Fruit fly (Drosophila melanogaster) whole organism, embryonic: ENCODE measurements around the gene CG18586.
A peak's percentile ranks its signal among the peaks of the same experiment; 100 is the strongest.

Experiments
- Ada2b ChIP-seq: fragments of 200-800 bp; sonication (Bioruptor generic); IDR thresholded peaks from 2 replicates; pipeline ENCODE4 v1.3.6; 2022; ENCODE audit warnings: missing biosample characterization, missing genetic modification characterization
- CG11085 ChIP-seq: fragments of 200-800 bp; sonication (Bioruptor generic); IDR thresholded peaks from 2 replicates; pipeline ENCODE4 v1.3.6; 2022; ENCODE audit warnings: missing biosample characterization, missing genetic modification characterization
- CG11456 ChIP-seq: fragments of 200-800 bp; sonication (Bioruptor generic); IDR thresholded peaks from 3 replicates; pipeline ENCODE4 v1.3.6; 2022; ENCODE audit warnings: missing biosample characterization, missing genetic modification characterization
- CG12299 ChIP-seq: fragments of 200-800 bp; sonication (Bioruptor generic); optimal IDR thresholded peaks from 2 replicates; lab custom pipeline; 2018; ENCODE audit warnings: missing biosample characterization, mild to moderate bottlenecking, missing genetic modification characterization
- CG1233 ChIP-seq: fragments of 200-800 bp; sonication (Bioruptor generic); optimal IDR thresholded peaks from 4 replicates; lab custom pipeline; 2018; ENCODE audit warnings: missing biosample characterization, mild to moderate bottlenecking, missing genetic modification characterization
- CG12769 ChIP-seq: fragments of 200-800 bp; sonication (Bioruptor generic); optimal IDR thresholded peaks from 2 replicates; lab custom pipeline; 2019; ENCODE audit warnings: missing biosample characterization, mild to moderate bottlenecking, missing genetic modification characterization, moderate library complexity
- CG14667 ChIP-seq: fragments of 200-800 bp; sonication (Bioruptor generic); IDR thresholded peaks from 2 replicates; pipeline ENCODE4 v1.3.6; 2022; ENCODE audit warnings: missing biosample characterization, missing genetic modification characterization
- CG18619 ChIP-seq: fragments of 200-800 bp; sonication (Bioruptor generic); optimal IDR thresholded peaks from 3 replicates; lab custom pipeline; 2017; ENCODE audit warnings: missing biosample characterization, mild to moderate bottlenecking, missing genetic modification characterization
- CG18764 ChIP-seq: fragments of 200-800 bp; sonication (Bioruptor generic); optimal IDR thresholded peaks from 3 replicates; lab custom pipeline; 2016; ENCODE audit warnings: missing biosample characterization, missing genetic modification characterization
- CG2712 ChIP-seq: fragments of 200-800 bp; optimal IDR thresholded peaks from 3 replicates; lab custom pipeline; 2019; ENCODE audit warnings: missing biosample characterization, mild to moderate bottlenecking, missing genetic modification characterization, moderate library complexity
- CG31365 ChIP-seq: fragments of 200-800 bp; sonication (Bioruptor generic); optimal IDR thresholded peaks from 2 replicates; lab custom pipeline; 2018; ENCODE audit warnings: missing biosample characterization, mild to moderate bottlenecking, missing genetic modification characterization
- CG32767 ChIP-seq: fragments of 200-800 bp; sonication (Bioruptor generic); IDR thresholded peaks from 2 replicates; pipeline ENCODE4 v1.3.6; 2022; ENCODE audit warnings: missing biosample characterization, missing genetic modification characterization
- CG42726 ChIP-seq: fragments of 200-800 bp; sonication (Bioruptor generic); IDR thresholded peaks from 2 replicates; pipeline ENCODE4 v1.3.6; 2022; ENCODE audit warnings: missing biosample characterization, missing genetic modification characterization; ENCODE audit not compliant: partially characterized antibody
- CG4707 ChIP-seq: fragments of 200-800 bp; sonication (Bioruptor generic); optimal IDR thresholded peaks from 2 replicates; lab custom pipeline; 2018; ENCODE audit warnings: missing biosample characterization, mild to moderate bottlenecking, missing genetic modification characterization, moderate library complexity
- CG6175 ChIP-seq: fragments of 200-800 bp; sonication (Bioruptor generic); IDR thresholded peaks from 3 replicates; pipeline ENCODE4 v1.3.6; 2022; ENCODE audit warnings: missing biosample characterization, missing genetic modification characterization
- CG6254 ChIP-seq: fragments of 200-800 bp; sonication (Bioruptor generic); optimal IDR thresholded peaks from 3 replicates; lab custom pipeline; 2017; ENCODE audit warnings: mild to moderate bottlenecking, missing biosample characterization, missing genetic modification reagents, missing genetic modification characterization
- CG6683 ChIP-seq: fragments of 200-800 bp; sonication (Bioruptor generic); optimal IDR thresholded peaks from 2 replicates; lab custom pipeline; 2017; ENCODE audit warnings: missing biosample characterization, mild to moderate bottlenecking, missing genetic modification characterization, missing genetic modification reagents
- CG6791 ChIP-seq: fragments of 200-800 bp; sonication (Bioruptor generic); IDR thresholded peaks from 3 replicates; pipeline ENCODE4 v1.3.6; 2022; ENCODE audit warnings: missing biosample characterization, missing genetic modification characterization; ENCODE audit not compliant: partially characterized antibody
- CG7556 ChIP-seq: fragments of 200-800 bp; sonication (Bioruptor generic); optimal IDR thresholded peaks from 2 replicates; lab custom pipeline; 2017; ENCODE audit warnings: missing biosample characterization, mild to moderate bottlenecking, missing genetic modification characterization
- CG8290 ChIP-seq, 3 experiments: fragments of 200-800 bp; sonication (Bioruptor generic); optimal IDR thresholded peaks; 2 replicates each; lab custom pipeline; 2016 to 2019; ENCODE audit warnings: missing biosample characterization in 3 of 3, missing genetic modification characterization in 3 of 3, mild to moderate bottlenecking in 2 of 3, moderate library complexity in 1 of 3
- Camta ChIP-seq: fragments of 200-800 bp; sonication (Bioruptor generic); optimal IDR thresholded peaks from 2 replicates; lab custom pipeline; 2016; ENCODE audit warnings: missing biosample characterization, missing genetic modification characterization
- Chrac-16 ChIP-seq: fragments of 200-800 bp; sonication (Bioruptor generic); optimal IDR thresholded peaks from 3 replicates; lab custom pipeline; 2016; ENCODE audit warnings: missing biosample characterization, missing genetic modification characterization
- CkIIα-i1 ChIP-seq: fragments of 200-800 bp; sonication (Bioruptor generic); IDR thresholded peaks from 2 replicates; pipeline ENCODE4 v1.3.6; 2022; ENCODE audit warnings: missing biosample characterization, missing genetic modification characterization
- Dbx ChIP-seq: fragments of 200-800 bp; sonication (Bioruptor generic); IDR thresholded peaks from 3 replicates; pipeline ENCODE4 v1.3.6; 2022; ENCODE audit warnings: missing biosample characterization, missing genetic modification characterization
- Dek ChIP-seq: fragments of 200-800 bp; sonication (Bioruptor generic); optimal IDR thresholded peaks from 3 replicates; lab custom pipeline; 2019; ENCODE audit warnings: missing biosample characterization, mild to moderate bottlenecking, missing genetic modification characterization, moderate library complexity
- Dref ChIP-seq: fragments of 200-800 bp; sonication (Bioruptor generic); IDR thresholded peaks from 2 replicates; pipeline ENCODE4 v1.3.6; 2022; ENCODE audit warnings: missing biosample characterization, missing genetic modification characterization
- ERR ChIP-seq: fragments of 200-800 bp; sonication (Bioruptor generic); optimal IDR thresholded peaks from 2 replicates; lab custom pipeline; 2016; ENCODE audit warnings: missing biosample characterization, missing genetic modification characterization
- H15 ChIP-seq: fragments of 200-800 bp; sonication (Bioruptor generic); IDR thresholded peaks from 3 replicates; pipeline ENCODE4 v1.3.6; 2022; ENCODE audit warnings: missing biosample characterization, missing genetic modification characterization
- Kr ChIP-seq: fragments of 200-800 bp; sonication (Bioruptor generic); optimal IDR thresholded peaks from 2 replicates; lab custom pipeline; 2017; ENCODE audit warnings: missing biosample characterization, mild to moderate bottlenecking, missing genetic modification characterization
- Lhr ChIP-seq: fragments of 200-800 bp; sonication (Bioruptor generic); optimal IDR thresholded peaks from 3 replicates; lab custom pipeline; 2017; ENCODE audit warnings: mild to moderate bottlenecking, missing biosample characterization, missing genetic modification reagents, missing genetic modification characterization
- NC2α ChIP-seq: fragments of 200-800 bp; sonication (Bioruptor generic); optimal IDR thresholded peaks from 2 replicates; lab custom pipeline; 2016; ENCODE audit warnings: missing biosample characterization, missing genetic modification characterization
- PHDP ChIP-seq: fragments of 200-800 bp; sonication (Bioruptor generic); optimal IDR thresholded peaks from 3 replicates; lab custom pipeline; 2018; ENCODE audit warnings: missing biosample characterization, mild to moderate bottlenecking, missing genetic modification characterization, moderate library complexity
- Taf1 ChIP-seq: fragments of 200-800 bp; sonication (Bioruptor generic); IDR thresholded peaks from 2 replicates; pipeline ENCODE4 v1.3.6; 2022; ENCODE audit warnings: missing biosample characterization, missing genetic modification characterization
- ato ChIP-seq: fragments of 200-800 bp; sonication (Bioruptor generic); IDR thresholded peaks from 2 replicates; pipeline ENCODE4 v1.3.6; 2022; ENCODE audit warnings: missing biosample characterization, missing genetic modification characterization; ENCODE audit not compliant: partially characterized antibody
- cg ChIP-seq: fragments of 200-800 bp; sonication (Bioruptor generic); optimal IDR thresholded peaks from 3 replicates; lab custom pipeline; 2019; ENCODE audit warnings: missing biosample characterization, mild to moderate bottlenecking, missing genetic modification characterization, moderate library complexity
- crp ChIP-seq, 2 experiments: fragments of 200-800 bp; sonication (Bioruptor generic); optimal IDR thresholded peaks; 2 replicates in 1 of 2; 3 replicates in 1 of 2; lab custom pipeline; 2017; ENCODE audit warnings: missing biosample characterization in 2 of 2, missing genetic modification characterization in 2 of 2, mild to moderate bottlenecking in 1 of 2, moderate library complexity in 1 of 2
- esg ChIP-seq: fragments of 200-800 bp; sonication (Bioruptor generic); conservative IDR thresholded peaks from 2 replicates; pipeline ENCODE4 v1.3.6; 2022; ENCODE audit warnings: missing biosample characterization, missing genetic modification characterization
- fu2 ChIP-seq: fragments of 200-800 bp; sonication (Bioruptor generic); optimal IDR thresholded peaks from 2 replicates; lab custom pipeline; 2016; ENCODE audit warnings: missing biosample characterization, missing genetic modification characterization
- grn ChIP-seq: fragments of 200-800 bp; sonication (Bioruptor generic); optimal IDR thresholded peaks from 3 replicates; lab custom pipeline; 2017; ENCODE audit warnings: missing biosample characterization, missing genetic modification characterization
- gsb ChIP-seq: fragments of 200-800 bp; sonication (Bioruptor generic); IDR thresholded peaks from 2 replicates; pipeline ENCODE4 v1.3.6; 2022; ENCODE audit warnings: missing biosample characterization, missing genetic modification characterization
- h ChIP-seq: fragments of >200 bp; optimal IDR thresholded peaks from 2 replicates; lab custom pipeline; 2017
- hb ChIP-seq: fragments of 200-800 bp; sonication (Bioruptor generic); IDR thresholded peaks from 3 replicates; pipeline ENCODE4 v1.3.6; 2022; ENCODE audit warnings: missing biosample characterization, missing genetic modification characterization; ENCODE audit not compliant: partially characterized antibody
- insv ChIP-seq, 2 experiments: fragments of 200-800 bp; sonication (Bioruptor generic); optimal IDR thresholded peaks; 3 replicates each; lab custom pipeline; 2016 to 2018; ENCODE audit warnings: missing biosample characterization in 2 of 2, missing genetic modification characterization in 2 of 2
- maf-S ChIP-seq: fragments of 200-800 bp; sonication (Bioruptor generic); optimal IDR thresholded peaks from 2 replicates; lab custom pipeline; 2016; ENCODE audit warnings: missing biosample characterization, missing genetic modification characterization
- sens-2 ChIP-seq: fragments of 200-800 bp; sonication (Bioruptor generic); IDR thresholded peaks from 2 replicates; pipeline ENCODE4 v1.3.6; 2022; ENCODE audit warnings: missing biosample characterization, missing genetic modification characterization
- tin ChIP-seq: fragments of 200-800 bp; sonication (Bioruptor generic); optimal IDR thresholded peaks from 3 replicates; lab custom pipeline; 2016; ENCODE audit warnings: missing biosample characterization, missing genetic modification characterization
- toy ChIP-seq: fragments of 200-800 bp; sonication (Bioruptor generic); IDR thresholded peaks from 2 replicates; pipeline ENCODE4 v1.3.6; 2022; ENCODE audit warnings: missing biosample characterization, missing genetic modification characterization
- trem ChIP-seq: fragments of 200-800 bp; optimal IDR thresholded peaks from 3 replicates; lab custom pipeline; 2019; ENCODE audit warnings: missing biosample characterization, mild to moderate bottlenecking, missing genetic modification characterization, moderate library complexity
- tx ChIP-seq: fragments of 200-800 bp; sonication (Bioruptor generic); optimal IDR thresholded peaks from 2 replicates; lab custom pipeline; 2016; ENCODE audit warnings: missing biosample characterization, missing genetic modification characterization
- wdn ChIP-seq: fragments of 200-800 bp; sonication (Bioruptor generic); IDR thresholded peaks from 2 replicates; pipeline ENCODE4 v1.3.6; 2022; ENCODE audit warnings: missing biosample characterization, missing genetic modification characterization

The CG18586 gene

dm6 chr3L:5823763-5824445 is 49.2 kb upstream of the CG18586 start (continued):
- TF ChIP-seq CG11456 (GFP tag; lab: Robert Waterston, UW): peak; percentile 58; the same call in 1 of the 3 replicates
- TF ChIP-seq trem: peak; percentile 72
- TF ChIP-seq CG6175 (GFP tag; lab: Robert Waterston, UW): no peak
- TF ChIP-seq crp (GFP tag; optimal IDR thresholded peaks at IDR 0.05; lab: Kevin White, UChicago): peak in 1 of 2 experiments; percentile 47
- TF ChIP-seq CG12769: peak; percentile 76
- TF ChIP-seq CG6683 (GFP tag; lab: Kevin White, UChicago): peak; percentile 80
- TF ChIP-seq grn (GFP tag; lab: Kevin White, UChicago): peak; percentile 56
- peak; percentile 90 for TF ChIP-seq CG1233 (GFP tag; lab: Kevin White, UChicago)
- no peak for TF ChIP-seq Dbx (GFP tag; lab: Robert Waterston, UW)
- TF ChIP-seq Camta (GFP tag; lab: Kevin White, UChicago): peak; percentile 82
- TF ChIP-seq gsb (GFP tag; lab: Robert Waterston, UW): no peak; the same call in 1 of the 2 replicates
- TF ChIP-seq esg (GFP tag; lab: Robert Waterston, UW): no peak
- no peak for TF ChIP-seq Dek (tag; lab: Kevin White, UChicago)
- TF ChIP-seq CG14667 (GFP tag; lab: Robert Waterston, UW): no peak
- TF ChIP-seq CG8290 (GFP tag; optimal IDR thresholded peaks at IDR 0.05; lab: Kevin White, UChicago): peak; percentile 81
- peak; percentile 60 to 84 for TF ChIP-seq CG8290 (tag; optimal IDR thresholded peaks at IDR 0.05; lab: Kevin White, UChicago)
- TF ChIP-seq Dref (GFP tag; lab: Robert Waterston, UW): no peak
- TF ChIP-seq Kr: peak; percentile 98
- peak; percentile 84 for TF ChIP-seq CG2712
- TF ChIP-seq ato: no peak
- no peak for TF ChIP-seq cg (GFP tag; lab: Kevin White, UChicago)
- TF ChIP-seq wdn (GFP tag; lab: Robert Waterston, UW): no peak
- TF ChIP-seq Chrac-16 (GFP tag; lab: Kevin White, UChicago): peak; percentile 44
- TF ChIP-seq CG11085: no peak
- TF ChIP-seq PHDP (tag; lab: Kevin White, UChicago): peak; percentile 80
- TF ChIP-seq H15 (GFP tag; lab: Robert Waterston, UW): no peak
- TF ChIP-seq sens-2 (GFP tag; lab: Robert Waterston, UW): no peak
- peak; percentile 85 for TF ChIP-seq CG4707
- no peak for TF ChIP-seq h (lab: Kevin White, UChicago)
- peak; percentile 85 for TF ChIP-seq CG6254 (GFP tag; lab: Kevin White, UChicago)
- TF ChIP-seq CG6791 (GFP tag; lab: Robert Waterston, UW): no peak
- TF ChIP-seq CG42726 (GFP tag; lab: Robert Waterston, UW): no peak
- no peak for TF ChIP-seq CkIIα-i1
- no peak for TF ChIP-seq hb
- peak; percentile 80 for TF ChIP-seq CG7556 (GFP tag; lab: Kevin White, UChicago)
- TF ChIP-seq fu2 (GFP tag; lab: Kevin White, UChicago): peak; percentile 40
- TF ChIP-seq CG32767 (GFP tag; lab: Robert Waterston, UW): peak; percentile 50; the same call in 1 of the 2 replicates
- peak; percentile 56 for TF ChIP-seq tx (GFP tag; lab: Kevin White, UChicago)
- no peak for TF ChIP-seq Taf1
- TF ChIP-seq CG18619 (GFP tag; lab: Kevin White, UChicago): peak; percentile 80
- TF ChIP-seq NC2α (GFP tag; lab: Kevin White, UChicago): peak; percentile 91
- TF ChIP-seq CG18764: peak; percentile 90
- peak; percentile 53 for TF ChIP-seq tin (GFP tag; lab: Kevin White, UChicago)
- TF ChIP-seq ERR (GFP tag; lab: Kevin White, UChicago): no peak
- TF ChIP-seq toy (GFP tag; lab: Robert Waterston, UW): no peak
- TF ChIP-seq Lhr (GFP tag; lab: Kevin White, UChicago): peak; percentile 83
- TF ChIP-seq CG31365 (tag; lab: Kevin White, UChicago): peak; percentile 83
- peak; percentile 72 for TF ChIP-seq maf-S (GFP tag; lab: Kevin White, UChicago)
- peak; percentile 19; the same call in 1 of the 2 replicates for TF ChIP-seq Ada2b
- TF ChIP-seq insv (GFP tag; optimal IDR thresholded peaks at IDR 0.05; lab: Kevin White, UChicago): peak in 1 of 2 experiments; percentile 11
- peak; percentile 54 for TF ChIP-seq CG12299 (tag; lab: Kevin White, UChicago)
